Worm (Caenorhabditis elegans): Measurements from ENCODE around the gene dhs-6.

DNA sequence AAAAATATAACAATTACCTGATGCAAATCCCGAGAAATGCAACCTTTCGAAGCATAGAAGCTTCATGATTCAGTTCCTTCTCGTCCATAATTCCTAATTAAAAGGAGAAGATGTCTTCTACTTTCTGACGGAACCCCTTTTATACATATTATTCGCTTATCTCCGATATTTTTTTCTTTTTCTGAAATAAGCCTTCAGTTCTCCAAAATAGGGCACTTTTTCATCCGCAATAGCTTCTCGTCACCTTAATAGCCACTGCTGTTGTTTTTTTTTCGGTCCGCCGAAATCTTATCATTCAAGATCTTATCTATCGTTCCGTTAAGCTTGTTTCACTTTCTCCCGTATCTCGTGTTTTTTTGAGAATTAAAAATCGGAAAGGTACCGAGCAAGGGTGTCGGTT lies 33.2 kb upstream of the dhs-6 start, which contains the start of gene bli-2:
- no peak for TF ChIP-seq lin-13 (tag; optimal IDR thresholded peaks at IDR 0.05)
- TF ChIP-seq bed-3 (GFP tag; optimal IDR thresholded peaks at IDR 0.05) = no peak
- no peak for TF ChIP-seq unc-62 (GFP tag; optimal IDR thresholded peaks at IDR 0.05)
- TF ChIP-seq nhr-237 (tag; optimal IDR thresholded peaks at IDR 0.05) = no peak
- TF ChIP-seq elt-3 (tag; optimal IDR thresholded peaks at IDR 0.05) = no peak
- TF ChIP-seq mls-2 (tag; optimal IDR thresholded peaks at IDR 0.05) = no peak
- TF ChIP-seq snpc-4 (tag; optimal IDR thresholded peaks at IDR 0.05) = no peak
- TF ChIP-seq M03D4.4 (tag; optimal IDR thresholded peaks at IDR 0.05) = no peak

Data from whole organism, mixed stage, embryonic.